Fruit fly (Drosophila melanogaster) S2 (cell line): ENCODE measurements around the gene Mpp6.

Experiments
- CG8478 ChIP-seq: fragments of >200 bp; optimal IDR thresholded peaks from 2 replicates; lab custom pipeline; 2018
- CTCF ChIP-seq, 2 experiments: fragments of >200 bp; optimal IDR thresholded peaks; 2 replicates each; lab custom pipeline; 2018

The Mpp6 gene

dm6 chr2L:21198633-21199264, 42.7 kb downstream of the Mpp6 start, which contains the start of gene Ret:
TSS of gene Ret (minus strand) at chr2L:21198762.
- TF ChIP-seq CTCF (optimal IDR thresholded peaks at IDR 0.05; lab: Kevin White, UChicago): no peak

DNA sequence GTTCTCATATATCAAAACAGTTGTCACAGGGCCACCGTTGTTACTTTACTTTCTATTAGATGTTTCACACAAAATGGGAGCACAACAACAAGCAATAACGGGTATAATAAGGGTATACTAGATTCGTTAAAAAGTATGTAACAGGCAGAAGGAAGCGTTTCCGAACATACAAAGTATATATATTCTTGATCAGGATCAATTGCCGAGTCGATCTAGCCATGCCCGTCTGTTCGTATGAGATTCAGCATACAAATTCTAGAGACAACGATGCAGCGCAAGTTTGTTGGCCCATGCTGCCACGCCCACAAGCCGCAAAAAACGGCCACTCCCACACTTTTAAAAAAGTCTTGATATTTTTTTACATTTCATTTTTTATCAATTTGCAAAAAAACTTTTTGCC, 44.2 kb downstream of the Mpp6 start, which contains the start of gene CG31624:
Gene CG31624 (minus strand): TSS at position 101 of the 400 bp plus-strand sequence.
- TF ChIP-seq CTCF (optimal IDR thresholded peaks at IDR 0.05; lab: Kevin White, UChicago): no peak
- no peak for TF ChIP-seq CG8478

dm6 chr2L:21202702-21203101, 46.6 kb downstream of the Mpp6 start, which contains the start of gene CG31988:
TSS of gene CG31988 (minus strand) at chr2L:21202802.
- no peak for TF ChIP-seq CG8478
- no peak for TF ChIP-seq CTCF (optimal IDR thresholded peaks at IDR 0.05; lab: Kevin White, UChicago)

dm6 chr2L:21206193-21206592, 50.1 kb downstream of the Mpp6 start, which contains the start of gene clumsy:
TSS of gene clumsy (plus strand) at chr2L:21206493.
- TF ChIP-seq CTCF (optimal IDR thresholded peaks at IDR 0.05; lab: Kevin White, UChicago) (no peak), CG8478 (no peak)
